Worm (Caenorhabditis elegans) whole organism, late embryonic: ENCODE data around the gene rpl-6.

Experiments
- F13H6.1 ChIP-seq: sonication (generic microtip); optimal IDR thresholded peaks from 2 replicates; lab custom pipeline; 2016; ENCODE audit warnings: missing genetic modification characterization, missing compliant biosample characterization
- ceh-31 ChIP-seq: sonication (generic microtip); optimal IDR thresholded peaks from 2 replicates; lab custom pipeline; 2016; ENCODE audit warnings: missing genetic modification characterization, missing compliant biosample characterization
- fax-1 ChIP-seq: sonication (generic microtip); optimal IDR thresholded peaks from 2 replicates; lab custom pipeline; 2016; ENCODE audit warnings: missing genotype, missing genetic modification characterization, missing compliant biosample characterization
- rnt-1 ChIP-seq: sonication (generic microtip); optimal IDR thresholded peaks from 2 replicates; lab custom pipeline; 2016; ENCODE audit warnings: missing genetic modification characterization, missing compliant biosample characterization
- tbx-7 ChIP-seq: sonication (generic microtip); optimal IDR thresholded peaks from 2 replicates; lab custom pipeline; 2016; ENCODE audit warnings: missing genotype, missing genetic modification characterization, missing compliant biosample characterization
- unc-3 ChIP-seq, 2 experiments: fragments of 200-800 bp in 1 of 2; sonication (Bioruptor generic) in 1 of 2; sonication (generic microtip) in 1 of 2; conservative IDR thresholded peaks in 1 of 2; optimal IDR thresholded peaks in 1 of 2; 2 replicates each; pipeline versions ENCODE4 v1.3.6 to Lab custom; 2016 to 2022; ENCODE audit warnings: missing compliant biosample characterization in 2 of 2, missing genetic modification characterization in 2 of 2, missing genetic modification reagents in 1 of 2

DNA sequence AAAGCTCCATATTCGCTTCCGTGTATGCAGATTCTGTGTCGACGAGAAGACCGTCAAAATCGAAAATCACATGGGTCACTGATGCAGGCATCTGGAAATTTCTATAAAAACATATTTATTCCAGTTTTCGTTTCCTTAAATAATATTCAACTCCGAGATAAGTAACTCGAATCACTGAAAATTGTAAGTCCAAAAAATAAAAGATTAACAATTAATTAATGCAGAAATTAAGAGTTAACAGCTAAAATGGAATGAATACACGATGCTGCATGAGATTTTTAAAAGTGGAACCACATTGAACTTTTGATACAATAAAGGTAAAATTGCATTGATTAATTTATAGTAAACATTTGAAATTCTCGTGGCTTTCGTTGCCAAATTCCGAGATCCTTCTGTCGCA, 22.6 kb downstream of the rpl-6 start, which contains the start of gene R151.10:
- no peak for TF ChIP-seq rnt-1 (tag; lab: Kevin White, UChicago)
- TF ChIP-seq ceh-31 (tag; lab: Kevin White, UChicago) = no peak
- no peak for TF ChIP-seq fax-1 (tag; lab: Kevin White, UChicago)
- TF ChIP-seq tbx-7 (tag; lab: Kevin White, UChicago) = no peak
- no peak for TF ChIP-seq unc-3 (GFP tag; conservative IDR thresholded peaks at IDR 0.05; lab: Robert Waterston, UW)
- TF ChIP-seq unc-3 (tag; optimal IDR thresholded peaks at IDR 0.05; lab: Kevin White, UChicago) = no peak
- no peak for TF ChIP-seq F13H6.1 (tag; lab: Kevin White, UChicago)
